Worm (Caenorhabditis elegans) whole organism, L4 larva: ENCODE results near the gene cee-1.

Source experiments
- F44E2.7 ChIP-seq: fragments of 200-800 bp; sonication (Bioruptor generic); IDR thresholded peaks from 2 replicates; pipeline ENCODE4 v2.1.2; 2022; ENCODE audit warnings: missing genetic modification characterization, missing compliant biosample characterization
- F49E8.2 ChIP-seq: sonication (generic microtip); optimal IDR thresholded peaks from 2 replicates; lab custom pipeline; 2016; ENCODE audit warnings: missing compliant biosample characterization, mild to moderate bottlenecking, missing genetic modification characterization, borderline replicate concordance
- T20F7.1 ChIP-seq: fragments of 200-800 bp; sonication (Bioruptor generic); optimal IDR thresholded peaks from 2 replicates; lab custom pipeline; 2018; ENCODE audit warnings: mild to moderate bottlenecking, missing genetic modification characterization, missing compliant biosample characterization
- T26A8.4 ChIP-seq: fragments of 200-800 bp; sonication (Bioruptor generic); IDR thresholded peaks from 2 replicates; pipeline ENCODE4 v1.3.6; 2022; ENCODE audit warnings: missing genetic modification characterization, missing compliant biosample characterization
- ZK546.5 ChIP-seq, 2 experiments: sonication (generic microtip); optimal IDR thresholded peaks; 2 replicates each; lab custom pipeline; 2017; ENCODE audit warnings: missing biosample characterization in 2 of 2, missing genetic modification characterization in 2 of 2
- arid-1 ChIP-seq: fragments of 200-800 bp; sonication (Bioruptor generic); conservative IDR thresholded peaks from 2 replicates; pipeline ENCODE4 v1.3.6; 2022; ENCODE audit warnings: missing genetic modification reagents, missing genetic modification characterization, missing compliant biosample characterization
- attf-4 ChIP-seq: sonication (generic microtip); optimal IDR thresholded peaks from 3 replicates; lab custom pipeline; 2017; ENCODE audit warnings: missing biosample characterization, missing genetic modification characterization
- ceh-44 ChIP-seq: fragments of 200-800 bp; sonication (Bioruptor generic); IDR thresholded peaks from 2 replicates; pipeline ENCODE4 v1.3.6; 2022; ENCODE audit warnings: missing genetic modification reagents, missing genetic modification characterization, missing compliant biosample characterization
- ceh-62 ChIP-seq: sonication (generic microtip); optimal IDR thresholded peaks from 2 replicates; lab custom pipeline; 2017; ENCODE audit warnings: missing biosample characterization, missing genetic modification characterization
- ces-1 ChIP-seq: fragments of 150-350 bp; sonication (generic microtip); optimal IDR thresholded peaks from 4 replicates; lab custom pipeline; 2014; ENCODE audit warnings: missing biosample characterization, missing genetic modification reagents, missing genetic modification characterization
- cey-2 ChIP-seq: sonication (generic microtip); optimal IDR thresholded peaks from 3 replicates; lab custom pipeline; 2017; ENCODE audit warnings: missing genetic modification characterization, mild to moderate bottlenecking, missing compliant biosample characterization, antibody characterized with exemption, borderline replicate concordance; ENCODE audit not compliant: insufficient read depth
- dmd-9 ChIP-seq: fragments of 200-800 bp; sonication (Bioruptor generic); IDR thresholded peaks from 2 replicates; pipeline ENCODE4 v1.3.6; 2022; ENCODE audit warnings: missing genetic modification reagents, missing genetic modification characterization, missing compliant biosample characterization
- dve-1 ChIP-seq: sonication (generic microtip); optimal IDR thresholded peaks from 2 replicates; lab custom pipeline; 2017; ENCODE audit warnings: antibody characterized with exemption, mild to moderate bottlenecking, missing genetic modification characterization, missing compliant biosample characterization; ENCODE audit not compliant: insufficient read depth
- egl-43 ChIP-seq: fragments of 200-800 bp; sonication (Bioruptor generic); IDR thresholded peaks from 2 replicates; pipeline ENCODE4 v1.3.6; 2022; ENCODE audit warnings: missing genetic modification reagents, missing genetic modification characterization, missing compliant biosample characterization
- fkh-10 ChIP-seq: fragments of 150-350 bp; optimal IDR thresholded peaks from 2 replicates; lab custom pipeline; 2014; ENCODE audit warnings: missing biosample characterization, missing genetic modification reagents, missing genetic modification characterization
- fos-1 ChIP-seq: fragments of 150-350 bp; optimal IDR thresholded peaks from 2 replicates; lab custom pipeline; 2014; ENCODE audit warnings: missing biosample characterization, missing genetic modification characterization
- hif-1 ChIP-seq, 2 experiments: sonication (generic microtip); optimal IDR thresholded peaks; 2 replicates each; lab custom pipeline; 2016 to 2017; ENCODE audit warnings: missing compliant biosample characterization in 2 of 2, missing genetic modification characterization in 2 of 2, missing genetic modification reagents in 2 of 2, missing genotype in 2 of 2, mild to moderate bottlenecking in 1 of 2
- hlh-11 ChIP-seq: fragments of 200-800 bp; sonication (Bioruptor generic); optimal IDR thresholded peaks from 2 replicates; lab custom pipeline; 2018; ENCODE audit warnings: mild to moderate bottlenecking, missing genetic modification characterization, missing compliant biosample characterization
- hlh-30 ChIP-seq: sonication (generic microtip); optimal IDR thresholded peaks from 2 replicates; lab custom pipeline; 2017; ENCODE audit warnings: antibody characterized with exemption, mild to moderate bottlenecking, missing genetic modification characterization, missing compliant biosample characterization; ENCODE audit not compliant: insufficient read depth
- hmg-1.1 ChIP-seq: fragments of 200-800 bp; sonication (Bioruptor generic); IDR thresholded peaks from 2 replicates; pipeline ENCODE4 v1.3.6; 2022; ENCODE audit warnings: missing genetic modification reagents, missing genetic modification characterization, missing compliant biosample characterization
- lim-7 ChIP-seq: fragments of 200-800 bp; sonication (Bioruptor generic); IDR thresholded peaks from 2 replicates; pipeline ENCODE4 v1.3.6; 2022; ENCODE audit warnings: missing genetic modification characterization, missing compliant biosample characterization
- lin-39 ChIP-seq: fragments of 150-350 bp; optimal IDR thresholded peaks from 2 replicates; lab custom pipeline; 2014; ENCODE audit warnings: missing biosample characterization, missing genetic modification reagents, missing genetic modification characterization
- lsy-2 ChIP-seq, 2 experiments: fragments of 150-350 bp in 1 of 2; sonication (generic microtip) in 1 of 2; optimal IDR thresholded peaks; 2 replicates each; lab custom pipeline; 2014 to 2017; ENCODE audit warnings: missing biosample characterization in 2 of 2, missing genetic modification characterization in 2 of 2
- madf-5 ChIP-seq, 2 experiments: fragments of 200-800 bp; sonication (Bioruptor generic); IDR thresholded peaks; 2 replicates each; pipeline ENCODE4 v1.3.6; 2022; ENCODE audit warnings: missing compliant biosample characterization in 2 of 2, missing genetic modification characterization in 2 of 2
- madf-9 ChIP-seq: fragments of 200-800 bp; sonication (Bioruptor generic); conservative IDR thresholded peaks from 2 replicates; pipeline ENCODE4 v1.3.6; 2022; ENCODE audit warnings: missing genetic modification reagents, missing genetic modification characterization, missing compliant biosample characterization
- mdt-29 ChIP-seq: fragments of 200-800 bp; sonication (Bioruptor generic); IDR thresholded peaks from 2 replicates; pipeline ENCODE4 v1.3.6; 2022; ENCODE audit warnings: missing genetic modification reagents, missing genetic modification characterization, missing compliant biosample characterization
- mep-1 ChIP-seq: fragments of 150-350 bp; sonication (generic microtip); optimal IDR thresholded peaks from 3 replicates; lab custom pipeline; 2014; ENCODE audit warnings: missing biosample characterization, missing genetic modification characterization
- mes-2 ChIP-seq: sonication (generic microtip); optimal IDR thresholded peaks from 2 replicates; lab custom pipeline; 2016; ENCODE audit warnings: missing genotype, mild to moderate bottlenecking, missing genetic modification characterization, missing compliant biosample characterization; ENCODE audit not compliant: poor library complexity, severe bottlenecking
- nhr-102 ChIP-seq: sonication (generic microtip); optimal IDR thresholded peaks from 2 replicates; lab custom pipeline; 2016; ENCODE audit warnings: mild to moderate bottlenecking, missing genetic modification characterization, moderate library complexity, missing compliant biosample characterization
- nhr-111 ChIP-seq: fragments of 200-800 bp; sonication (Bioruptor generic); optimal IDR thresholded peaks from 2 replicates; lab custom pipeline; 2018; ENCODE audit warnings: mild to moderate bottlenecking, missing genetic modification characterization, missing compliant biosample characterization
- nhr-41 ChIP-seq: fragments of 200-800 bp; sonication (Bioruptor generic); IDR thresholded peaks from 2 replicates; pipeline ENCODE4 v1.3.6; 2022; ENCODE audit warnings: missing genetic modification reagents, missing genetic modification characterization, missing compliant biosample characterization
- nhr-48 ChIP-seq: sonication (generic microtip); optimal IDR thresholded peaks from 2 replicates; lab custom pipeline; 2016; ENCODE audit warnings: mild to moderate bottlenecking, missing genetic modification characterization, missing compliant biosample characterization
- nhr-76 ChIP-seq: fragments of 150-350 bp; optimal IDR thresholded peaks from 2 replicates; lab custom pipeline; 2014; ENCODE audit warnings: missing biosample characterization, missing genetic modification characterization
- nhr-77 ChIP-seq: fragments of 150-350 bp; optimal IDR thresholded peaks from 2 replicates; lab custom pipeline; 2014; ENCODE audit warnings: missing biosample characterization, missing genetic modification characterization
- pha-4 ChIP-seq, 2 experiments: fragments of 150-350 bp in 1 of 2; fragments of 200-800 bp in 1 of 2; sonication (Bioruptor generic) in 1 of 2; IDR thresholded peaks in 1 of 2; optimal IDR thresholded peaks in 1 of 2; 2 replicates each; pipeline versions ENCODE4 v1.3.6 to Lab custom; 2014 to 2022; ENCODE audit warnings: missing genetic modification characterization in 2 of 2, missing genetic modification reagents in 2 of 2, missing biosample characterization in 1 of 2, missing compliant biosample characterization in 1 of 2
- rbr-2 ChIP-seq: sonication (generic microtip); optimal IDR thresholded peaks from 2 replicates; lab custom pipeline; 2016; ENCODE audit warnings: missing genotype, missing genetic modification characterization, missing compliant biosample characterization
- set-16 ChIP-seq: fragments of 200-800 bp; sonication (Bioruptor generic); IDR thresholded peaks from 2 replicates; pipeline ENCODE4 v1.3.6; 2022; ENCODE audit warnings: missing genetic modification reagents, missing genetic modification characterization, missing compliant biosample characterization
- skn-1 ChIP-seq: fragments of 150-350 bp; optimal IDR thresholded peaks from 2 replicates; lab custom pipeline; 2014; ENCODE audit warnings: missing biosample characterization, missing genetic modification characterization
- snpc-1.2 ChIP-seq: fragments of 200-800 bp; sonication (Bioruptor generic); IDR thresholded peaks from 2 replicates; pipeline ENCODE4 v1.3.6; 2022; ENCODE audit warnings: missing genetic modification reagents, missing genetic modification characterization, missing compliant biosample characterization
- tag-97 ChIP-seq: fragments of 200-800 bp; sonication (Bioruptor generic); IDR thresholded peaks from 2 replicates; pipeline ENCODE4 v1.3.6; 2022; ENCODE audit warnings: missing genetic modification characterization, missing compliant biosample characterization
- tra-1 ChIP-seq: fragments of 200-800 bp; sonication (Bioruptor generic); IDR thresholded peaks from 2 replicates; pipeline ENCODE4 v1.3.6; 2022; ENCODE audit warnings: missing genetic modification reagents, missing genetic modification characterization, missing compliant biosample characterization
- unc-130 ChIP-seq: sonication (generic microtip); optimal IDR thresholded peaks from 2 replicates; lab custom pipeline; 2016; ENCODE audit warnings: missing genetic modification reagents, missing genetic modification characterization, missing compliant biosample characterization
- unc-39 ChIP-seq: sonication (generic microtip); optimal IDR thresholded peaks from 2 replicates; lab custom pipeline; 2017; ENCODE audit warnings: missing biosample characterization, missing genetic modification characterization
- unc-62 ChIP-seq, 3 experiments: fragments of 150-350 bp in 1 of 3; sonication (generic microtip); optimal IDR thresholded peaks in 2 of 3; peaks in 1 of 3; 1 replicate in 1 of 3; 2 replicates in 2 of 3; lab custom pipeline; 2014 to 2017; ENCODE audit warnings: missing biosample characterization in 3 of 3, missing genetic modification characterization in 3 of 3, missing genetic modification reagents in 3 of 3, missing genotype in 1 of 3
- vab-7 ChIP-seq: fragments of 200-800 bp; sonication (Bioruptor generic); IDR thresholded peaks from 2 replicates; pipeline ENCODE4 v1.3.6; 2022; ENCODE audit warnings: missing genetic modification reagents, missing genetic modification characterization, missing compliant biosample characterization
- zfp-3 ChIP-seq: fragments of 200-800 bp; sonication (Bioruptor generic); conservative IDR thresholded peaks from 2 replicates; pipeline ENCODE4 v1.3.6; 2022; ENCODE audit warnings: missing genetic modification reagents, missing genetic modification characterization, missing compliant biosample characterization
- zip-11 ChIP-seq: fragments of 200-800 bp; sonication (Bioruptor generic); IDR thresholded peaks from 2 replicates; pipeline ENCODE4 v1.3.6; 2022; ENCODE audit warnings: missing genetic modification characterization, missing compliant biosample characterization
- zip-2 ChIP-seq: fragments of 150-350 bp; optimal IDR thresholded peaks from 2 replicates; lab custom pipeline; 2014; ENCODE audit warnings: missing biosample characterization, missing genetic modification characterization
- ztf-11 ChIP-seq: fragments of 150-350 bp; optimal IDR thresholded peaks from 2 replicates; lab custom pipeline; 2014; ENCODE audit warnings: missing biosample characterization, missing genetic modification characterization
- ztf-7 ChIP-seq: fragments of 150-350 bp; optimal IDR thresholded peaks from 2 replicates; lab custom pipeline; 2014; ENCODE audit warnings: missing biosample characterization, missing genetic modification characterization

cee-1 gene

DNA sequence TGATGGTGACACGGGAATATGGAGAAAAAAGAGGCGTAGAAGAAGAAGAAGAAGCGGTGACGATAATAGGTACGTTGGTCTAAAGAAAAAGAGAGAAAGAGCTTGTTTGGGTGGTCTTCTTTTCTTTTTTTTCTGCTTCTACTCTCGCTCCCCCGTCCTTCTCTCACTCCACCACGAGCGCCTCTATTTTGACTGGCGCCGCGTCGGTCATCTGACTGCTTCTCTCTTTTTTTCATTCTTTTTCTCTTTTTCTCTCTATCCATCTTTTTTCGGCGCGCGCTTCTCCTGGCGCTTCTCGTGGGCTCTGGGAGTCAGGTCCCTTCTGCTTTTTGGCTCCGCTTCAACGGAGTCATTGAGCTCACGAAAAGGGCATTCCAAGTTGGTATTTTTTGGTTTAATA lies 37.8 kb downstream of the cee-1 start:
- TF ChIP-seq F44E2.7 (no peak), madf-9 (GFP tag; lab: Robert Waterston, UW) (peak; percentile 64), set-16 (peak; percentile 67), lim-7 (no peak), zfp-3 (GFP tag; lab: Robert Waterston, UW) (no peak), mep-1 (tag; lab: Kevin White, UChicago) (peak; percentile 55), F49E8.2 (tag; lab: Kevin White, UChicago) (no peak), attf-4 (no peak), egl-43 (GFP tag; lab: Robert Waterston, UW) (peak; percentile 56; the same call in 1 of the 2 replicates), ZK546.5 (tag; optimal IDR thresholded peaks at IDR 0.05; lab: Kevin White, UChicago) (no peak), ztf-11 (tag; lab: Kevin White, UChicago) (no peak), hif-1 (tag; optimal IDR thresholded peaks at IDR 0.05; lab: Kevin White, UChicago) (peak in 1 of 2 experiments; percentile 62), hlh-11 (tag; lab: Kevin White, UChicago) (peak; percentile 58), T20F7.1 (no peak), hlh-30 (tag; lab: Kevin White, UChicago) (peak; percentile 97), hmg-1.1 (GFP tag; lab: Robert Waterston, UW) (peak; percentile 68), lin-39 (tag; lab: Kevin White, UChicago) (no peak), mdt-29 (no peak), nhr-41 (GFP tag; lab: Robert Waterston, UW) (no peak), ces-1 (GFP tag; lab: Kevin White, UChicago) (no peak), unc-62 (GFP tag; optimal IDR thresholded peaks at IDR 0.05 in 1 of 2; lab: Kevin White, UChicago) (peak in 1 of 2 experiments; percentile 83), unc-62 (tag; optimal IDR thresholded peaks at IDR 0.05; lab: Kevin White, UChicago) (no peak), T26A8.4 (GFP tag; lab: Robert Waterston, UW) (no peak), unc-130 (GFP tag; lab: Kevin White, UChicago) (no peak), dmd-9 (GFP tag; lab: Robert Waterston, UW) (no peak), fkh-10 (peak; percentile 23), unc-39 (tag; lab: Kevin White, UChicago) (no peak), fos-1 (tag; lab: Kevin White, UChicago) (no peak), lsy-2 (tag; optimal IDR thresholded peaks at IDR 0.05; lab: Kevin White, UChicago) (peak in 1 of 2 experiments; percentile 43), tra-1 (GFP tag; lab: Robert Waterston, UW) (peak; percentile 54; the same call in 1 of the 2 replicates), madf-5 (GFP tag; IDR thresholded peaks at IDR 0.05; lab: Robert Waterston, UW) (no peak), dve-1 (peak; percentile 13), tag-97 (no peak), skn-1 (tag; lab: Kevin White, UChicago) (no peak), arid-1 (GFP tag; lab: Robert Waterston, UW) (no peak), snpc-1.2 (GFP tag; lab: Robert Waterston, UW) (no peak), mes-2 (peak; percentile 25), cey-2 (tag; lab: Kevin White, UChicago) (no peak), ceh-44 (GFP tag; lab: Robert Waterston, UW) (no peak), ztf-7 (tag; lab: Kevin White, UChicago) (no peak), zip-2 (tag; lab: Kevin White, UChicago) (no peak), nhr-76 (tag; lab: Kevin White, UChicago) (no peak), nhr-77 (tag; lab: Kevin White, UChicago) (no peak), pha-4 (GFP tag; IDR thresholded peaks at IDR 0.05; lab: Robert Waterston, UW) (no peak), pha-4 (tag; optimal IDR thresholded peaks at IDR 0.05; lab: Kevin White, UChicago) (no peak), nhr-48 (no peak), zip-11 (GFP tag; lab: Robert Waterston, UW) (no peak), rbr-2 (tag; lab: Kevin White, UChicago) (peak; percentile 63), nhr-111 (no peak), nhr-102 (tag; lab: Kevin White, UChicago) (no peak), ceh-62 (tag; lab: Kevin White, UChicago) (no peak), vab-7 (GFP tag; lab: Robert Waterston, UW) (no peak)
